Worm (Caenorhabditis elegans) whole organism, L1 larva: ENCODE measurements around the gene lsm-8.

ENCODE experiments used
- C16A3.4 ChIP-seq: fragments of 150-350 bp; optimal IDR thresholded peaks from 2 replicates; lab custom pipeline; 2014; ENCODE audit warnings: missing biosample characterization, missing genetic modification characterization
- F16B12.6 ChIP-seq: fragments of 150-350 bp; optimal IDR thresholded peaks from 2 replicates; lab custom pipeline; 2014; ENCODE audit warnings: missing biosample characterization, missing genetic modification characterization
- dpl-1 ChIP-seq, 3 experiments: fragments of 150-350 bp in 2 of 3; sonication (generic microtip) in 1 of 3; optimal IDR thresholded peaks; 2 replicates each; lab custom pipeline; 2014 to 2017; ENCODE audit warnings: missing biosample characterization in 3 of 3, missing genetic modification characterization in 3 of 3, missing genetic modification reagents in 3 of 3
- egl-27 ChIP-seq, 2 experiments: fragments of 150-350 bp in 1 of 2; sonication (generic microtip); optimal IDR thresholded peaks; 3 replicates each; lab custom pipeline; 2017 to 2018; ENCODE audit warnings: missing biosample characterization in 2 of 2, missing genetic modification characterization in 2 of 2, missing genetic modification reagents in 2 of 2
- nhr-76 ChIP-seq: sonication (generic microtip); optimal IDR thresholded peaks from 2 replicates; lab custom pipeline; 2017; ENCODE audit warnings: missing biosample characterization, missing genetic modification characterization
- unc-30 ChIP-seq: sonication (generic microtip); optimal IDR thresholded peaks from 2 replicates; lab custom pipeline; 2017; ENCODE audit warnings: missing biosample characterization, missing genetic modification characterization

- TF ChIP-seq unc-30 (tag; lab: Kevin White, UChicago) = no peak
- TF ChIP-seq F16B12.6 (tag; lab: Kevin White, UChicago) = no peak
- no peak for TF ChIP-seq C16A3.4 (tag; lab: Kevin White, UChicago)
- TF ChIP-seq egl-27 (tag; optimal IDR thresholded peaks at IDR 0.05; lab: Kevin White, UChicago) = no peak
- TF ChIP-seq dpl-1 (GFP tag; optimal IDR thresholded peaks at IDR 0.05; lab: Kevin White, UChicago) = no peak
- TF ChIP-seq nhr-76 (tag; lab: Kevin White, UChicago) = no peak
Observed at ce11 chrIV:6342431-6342830, 16.1 kb downstream of the lsm-8 start, which contains the start of gene Y73B6BL.288.
